Fruit fly (Drosophila melanogaster) S2 (cell line): Measurements from ENCODE around the gene CG32750.

Source experiments
- CG8478 ChIP-seq: fragments of >200 bp; optimal IDR thresholded peaks from 2 replicates; lab custom pipeline; 2018
- CTCF ChIP-seq, 2 experiments: fragments of >200 bp; optimal IDR thresholded peaks; 2 replicates each; lab custom pipeline; 2018

DNA sequence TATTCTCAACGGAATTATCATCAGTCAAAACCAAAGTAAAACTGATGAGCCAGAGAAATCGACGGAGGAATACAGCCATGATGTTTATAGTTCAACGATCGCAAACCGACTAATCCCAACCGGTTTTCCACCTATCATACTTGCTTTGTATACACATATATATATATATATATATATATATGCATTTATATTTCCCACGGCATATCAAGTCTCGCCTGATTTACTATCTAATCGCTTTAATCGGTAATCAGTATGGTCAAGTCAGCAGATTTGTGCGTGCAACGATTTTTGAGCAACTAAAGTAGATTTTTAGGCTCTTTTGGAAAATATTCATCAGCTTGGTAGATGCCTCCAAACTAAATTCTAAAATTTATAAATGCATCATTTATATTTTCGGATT, at the start of gene CG32750:
- TF ChIP-seq CTCF (optimal IDR thresholded peaks at IDR 0.05; lab: Kevin White, UChicago) (no peak), CG8478 (lab: Kevin White, UChicago) (no peak)
